Worm (Caenorhabditis elegans) whole organism, young adult: Measurements from ENCODE around the gene R12B2.2.

Experiments
- B0019.2 ChIP-seq: fragments of 200-800 bp; sonication (Bioruptor generic); conservative IDR thresholded peaks from 2 replicates; pipeline ENCODE4 v1.3.6; 2022; ENCODE audit warnings: missing genetic modification reagents, missing genetic modification characterization, missing compliant biosample characterization
- Y53G8AR.9 ChIP-seq: fragments of 200-800 bp; sonication (Bioruptor generic); conservative IDR thresholded peaks from 2 replicates; pipeline ENCODE4 v1.3.6; 2022; ENCODE audit warnings: missing genetic modification reagents, missing genetic modification characterization, missing compliant biosample characterization
- Y95B8A.8 ChIP-seq: fragments of 200-800 bp; sonication (Bioruptor generic); IDR thresholded peaks from 2 replicates; pipeline ENCODE4 v1.3.6; 2022; ENCODE audit warnings: missing genetic modification reagents, missing genetic modification characterization, missing compliant biosample characterization
- ama-1 ChIP-seq, 3 experiments: fragments of 150-350 bp in 1 of 3; sonication (generic microtip) in 2 of 3; optimal IDR thresholded peaks; 2 replicates each; lab custom pipeline; 2014 to 2018; ENCODE audit warnings: missing biosample characterization in 2 of 3, missing genetic modification characterization in 2 of 3, missing genetic modification reagents in 2 of 3
- cebp-1 ChIP-seq, 2 experiments: fragments of 200-800 bp in 1 of 2; sonication (Bioruptor generic) in 1 of 2; sonication (generic microtip) in 1 of 2; IDR thresholded peaks in 1 of 2; optimal IDR thresholded peaks in 1 of 2; 2 replicates each; pipeline versions ENCODE4 v1.3.6 to Lab custom; 2017 to 2022; ENCODE audit warnings: missing compliant biosample characterization in 2 of 2, missing genetic modification characterization in 2 of 2, mild to moderate bottlenecking in 1 of 2, missing genetic modification reagents in 1 of 2, moderate library complexity in 1 of 2
- dpl-1 ChIP-seq: fragments of 150-350 bp; optimal IDR thresholded peaks from 2 replicates; lab custom pipeline; 2014; ENCODE audit warnings: missing biosample characterization, missing genetic modification reagents, missing genetic modification characterization
- ekl-4 ChIP-seq: fragments of 200-800 bp; sonication (Bioruptor generic); IDR thresholded peaks from 2 replicates; pipeline ENCODE4 v1.3.6; 2022; ENCODE audit warnings: missing genetic modification reagents, missing genetic modification characterization, missing compliant biosample characterization
- lin-54 ChIP-seq: fragments of 200-800 bp; sonication (Bioruptor generic); optimal IDR thresholded peaks from 2 replicates; lab custom pipeline; 2018; ENCODE audit warnings: mild to moderate bottlenecking, missing genetic modification characterization, missing compliant biosample characterization
- sea-2 ChIP-seq: fragments of 200-800 bp; sonication (Bioruptor generic); IDR thresholded peaks from 2 replicates; pipeline ENCODE4 v1.3.6; 2022; ENCODE audit warnings: missing genetic modification characterization, missing compliant biosample characterization
- snpc-1.1 ChIP-seq: sonication (generic microtip); optimal IDR thresholded peaks from 2 replicates; lab custom pipeline; 2017; ENCODE audit warnings: missing genetic modification characterization, mild to moderate bottlenecking, missing compliant biosample characterization, antibody characterized with exemption, moderate library complexity, missing genotype, missing genetic modification reagents; ENCODE audit not compliant: insufficient read depth
- zfh-2 ChIP-seq: fragments of 200-800 bp; sonication (Bioruptor generic); conservative IDR thresholded peaks from 2 replicates; pipeline ENCODE4 v1.3.6; 2022; ENCODE audit warnings: missing genetic modification reagents, missing genetic modification characterization, missing compliant biosample characterization
- zim-3 ChIP-seq: sonication (generic microtip); optimal IDR thresholded peaks from 2 replicates; lab custom pipeline; 2017; ENCODE audit warnings: mild to moderate bottlenecking, missing genetic modification characterization, moderate library complexity, missing compliant biosample characterization
- ztf-25 ChIP-seq: fragments of 200-800 bp; sonication (Bioruptor generic); IDR thresholded peaks from 2 replicates; pipeline ENCODE4 v1.3.6; 2022; ENCODE audit warnings: missing genetic modification reagents, missing genetic modification characterization, missing compliant biosample characterization
- ztf-3 ChIP-seq: fragments of 200-800 bp; sonication (Bioruptor generic); optimal IDR thresholded peaks from 2 replicates; lab custom pipeline; 2018; ENCODE audit warnings: mild to moderate bottlenecking, missing genetic modification characterization, missing compliant biosample characterization

- TF ChIP-seq B0019.2 (GFP tag; lab: Robert Waterston, UW) (no peak), lin-54 (GFP tag; lab: Kevin White, UChicago) (no peak), ekl-4 (GFP tag; lab: Robert Waterston, UW) (no peak), snpc-1.1 (tag; lab: Kevin White, UChicago) (no peak), sea-2 (GFP tag; lab: Robert Waterston, UW) (no peak), dpl-1 (GFP tag; lab: Kevin White, UChicago) (no peak), zim-3 (no peak), zfh-2 (GFP tag; lab: Robert Waterston, UW) (no peak), ama-1 (optimal IDR thresholded peaks at IDR 0.05; lab: Kevin White, UChicago) (no peak), ama-1 (GFP tag; optimal IDR thresholded peaks at IDR 0.05; lab: Kevin White, UChicago) (no peak), ztf-25 (GFP tag; lab: Robert Waterston, UW) (no peak), ztf-3 (no peak), Y53G8AR.9 (GFP tag; lab: Robert Waterston, UW) (no peak), cebp-1 (GFP tag; IDR thresholded peaks at IDR 0.05; lab: Robert Waterston, UW) (no peak), cebp-1 (tag; optimal IDR thresholded peaks at IDR 0.05; lab: Kevin White, UChicago) (no peak), Y95B8A.8 (GFP tag; lab: Robert Waterston, UW) (no peak)
Observed at ce11 chrIII:5805273-5805672, 1.5 kb upstream of the R12B2.2 start, which contains the start of gene R12B2.3.
